Worm (Caenorhabditis elegans) whole organism, mixed stage, embryonic: ENCODE measurements around the gene ZK673.1.

Experiments used
- bed-3 ChIP-seq: fragments of 200-800 bp; sonication (Bioruptor generic); optimal IDR thresholded peaks from 3 replicates; lab custom pipeline; 2018; ENCODE audit warnings: mild to moderate bottlenecking, missing genetic modification characterization, moderate library complexity, missing compliant biosample characterization
- blmp-1 ChIP-seq: fragments of 150-350 bp; optimal IDR thresholded peaks from 2 replicates; lab custom pipeline; 2014; ENCODE audit warnings: missing biosample characterization, missing genetic modification characterization
- ces-1 ChIP-seq: fragments of 150-350 bp; optimal IDR thresholded peaks from 2 replicates; lab custom pipeline; 2014; ENCODE audit warnings: missing biosample characterization, missing genetic modification reagents, missing genetic modification characterization
- elt-1 ChIP-seq: sonication (generic microtip); optimal IDR thresholded peaks from 2 replicates; lab custom pipeline; 2017; ENCODE audit warnings: missing genetic modification characterization, mild to moderate bottlenecking, missing compliant biosample characterization, antibody characterized with exemption, moderate library complexity, borderline replicate concordance; ENCODE audit not compliant: insufficient read depth
- ham-2 ChIP-seq: fragments of 200-800 bp; sonication (Bioruptor generic); optimal IDR thresholded peaks from 2 replicates; lab custom pipeline; 2018; ENCODE audit warnings: mild to moderate bottlenecking, missing genetic modification characterization, missing compliant biosample characterization
- lsy-2 ChIP-seq: fragments of 150-350 bp; optimal IDR thresholded peaks from 2 replicates; lab custom pipeline; 2014; ENCODE audit warnings: missing biosample characterization, missing genetic modification characterization
- mep-1 ChIP-seq: fragments of 150-350 bp; optimal IDR thresholded peaks from 2 replicates; lab custom pipeline; 2017; ENCODE audit warnings: missing biosample characterization, missing genetic modification reagents, missing genetic modification characterization, inconsistent platforms
- mls-2 ChIP-seq: sonication (generic microtip); optimal IDR thresholded peaks from 2 replicates; lab custom pipeline; 2016; ENCODE audit warnings: mild to moderate bottlenecking, missing genetic modification characterization, moderate library complexity, missing compliant biosample characterization
- nhr-28 ChIP-seq: fragments of 150-350 bp; optimal IDR thresholded peaks from 2 replicates; lab custom pipeline; 2014; ENCODE audit warnings: missing biosample characterization, missing genetic modification characterization
- snpc-4 ChIP-seq: fragments of 150-350 bp; optimal IDR thresholded peaks from 2 replicates; lab custom pipeline; 2014; ENCODE audit warnings: missing biosample characterization, missing genetic modification characterization
- sptf-1 ChIP-seq: sonication (generic microtip); optimal IDR thresholded peaks from 2 replicates; lab custom pipeline; 2017; ENCODE audit warnings: mild to moderate bottlenecking, missing genetic modification characterization, moderate library complexity, missing compliant biosample characterization
- unc-39 ChIP-seq: fragments of 150-350 bp; optimal IDR thresholded peaks from 2 replicates; lab custom pipeline; 2014; ENCODE audit warnings: missing biosample characterization, missing genetic modification characterization

DNA sequence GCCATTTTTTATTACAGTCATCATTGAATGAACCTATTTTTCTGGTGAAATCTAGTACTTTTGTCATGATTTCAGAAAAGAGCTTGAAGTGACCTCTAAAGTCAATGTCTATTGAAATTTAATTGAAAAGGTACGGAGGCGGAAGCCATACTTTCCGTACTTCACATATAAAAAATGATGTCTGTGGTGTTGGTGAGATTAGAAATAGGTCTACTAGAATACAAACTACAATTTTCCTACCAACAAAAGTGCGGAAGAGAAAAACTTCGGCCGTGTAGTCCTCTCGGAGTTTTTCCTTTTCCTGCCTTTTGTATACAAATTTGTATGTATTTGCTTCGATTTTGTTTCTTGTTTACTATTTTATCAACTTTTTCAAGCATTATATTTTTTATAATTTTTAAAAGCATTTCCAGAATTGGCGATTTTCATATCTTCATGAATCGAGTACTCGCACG, 47.6 kb upstream of the ZK673.1 start, which contains the start of gene T09F3.4:
- TF ChIP-seq blmp-1 (tag; lab: Kevin White, UChicago), result no peak
- no peak for TF ChIP-seq bed-3 (GFP tag; lab: Kevin White, UChicago)
- TF ChIP-seq ham-2 (GFP tag; lab: Kevin White, UChicago), result no peak
- no peak for TF ChIP-seq mep-1 (tag; lab: Kevin White, UChicago)
- TF ChIP-seq mls-2 (tag; lab: Kevin White, UChicago), result no peak
- no peak for TF ChIP-seq elt-1 (tag; lab: Kevin White, UChicago)
- TF ChIP-seq ces-1, result no peak
- TF ChIP-seq snpc-4 (tag; lab: Kevin White, UChicago), result no peak
- peak; percentile 7 for TF ChIP-seq nhr-28 (tag; lab: Kevin White, UChicago)
- no peak for TF ChIP-seq unc-39 (tag; lab: Kevin White, UChicago)
- TF ChIP-seq lsy-2 (tag; lab: Kevin White, UChicago), result peak; percentile 11
- TF ChIP-seq sptf-1 (tag; lab: Kevin White, UChicago), result no peak
